Fruit fly (Drosophila melanogaster) whole organism, embryonic: ENCODE data around the gene CG10301.

ENCODE experiments used
- Ada2b ChIP-seq: fragments of 200-800 bp; sonication (Bioruptor generic); IDR thresholded peaks from 2 replicates; pipeline ENCODE4 v1.3.6; 2022; ENCODE audit warnings: missing biosample characterization, missing genetic modification characterization
- Asciz ChIP-seq: fragments of 200-800 bp; sonication (Bioruptor generic); optimal IDR thresholded peaks from 2 replicates; lab custom pipeline; 2017; ENCODE audit warnings: missing biosample characterization, mild to moderate bottlenecking, missing genetic modification characterization, missing genetic modification reagents
- CG10147 ChIP-seq: fragments of 200-800 bp; sonication (Bioruptor generic); optimal IDR thresholded peaks from 2 replicates; lab custom pipeline; 2019; ENCODE audit warnings: missing biosample characterization, mild to moderate bottlenecking, missing genetic modification characterization, moderate library complexity
- CG10565 ChIP-seq: fragments of 200-800 bp; sonication (Bioruptor generic); optimal IDR thresholded peaks from 3 replicates; lab custom pipeline; 2016; ENCODE audit warnings: missing biosample characterization, mild to moderate bottlenecking, missing genetic modification characterization
- CG10979 ChIP-seq: fragments of 200-800 bp; sonication (Bioruptor generic); optimal IDR thresholded peaks from 2 replicates; lab custom pipeline; 2018; ENCODE audit warnings: missing biosample characterization, mild to moderate bottlenecking, missing genetic modification characterization, moderate library complexity
- CG12155 ChIP-seq: fragments of 200-800 bp; sonication (Bioruptor generic); optimal IDR thresholded peaks from 3 replicates; lab custom pipeline; 2016; ENCODE audit warnings: missing biosample characterization, missing genetic modification characterization
- CG1233 ChIP-seq: fragments of 200-800 bp; sonication (Bioruptor generic); optimal IDR thresholded peaks from 4 replicates; lab custom pipeline; 2018; ENCODE audit warnings: missing biosample characterization, mild to moderate bottlenecking, missing genetic modification characterization
- CG13424 ChIP-seq: fragments of 200-800 bp; sonication (Bioruptor generic); optimal IDR thresholded peaks from 2 replicates; lab custom pipeline; 2019; ENCODE audit warnings: missing biosample characterization, mild to moderate bottlenecking, missing genetic modification characterization, moderate library complexity
- CG14441 ChIP-seq: fragments of 200-800 bp; sonication (Bioruptor generic); IDR thresholded peaks from 2 replicates; pipeline ENCODE4 v1.3.6; 2022; ENCODE audit warnings: missing biosample characterization, missing genetic modification characterization
- CG15696 ChIP-seq: fragments of 200-800 bp; sonication (Bioruptor generic); optimal IDR thresholded peaks from 2 replicates; lab custom pipeline; 2019; ENCODE audit warnings: missing biosample characterization, mild to moderate bottlenecking, missing genetic modification characterization, moderate library complexity
- CG17912 ChIP-seq: fragments of 200-800 bp; sonication (Bioruptor generic); optimal IDR thresholded peaks from 2 replicates; lab custom pipeline; 2018; ENCODE audit warnings: missing biosample characterization, mild to moderate bottlenecking, missing genetic modification characterization
- CG32767 ChIP-seq: fragments of 200-800 bp; sonication (Bioruptor generic); IDR thresholded peaks from 2 replicates; pipeline ENCODE4 v1.3.6; 2022; ENCODE audit warnings: missing biosample characterization, missing genetic modification characterization
- CG34422 ChIP-seq: fragments of 200-800 bp; sonication (Bioruptor generic); IDR thresholded peaks from 3 replicates; pipeline ENCODE4 v1.3.6; 2022; ENCODE audit warnings: missing biosample characterization, missing genetic modification characterization
- CG3726 ChIP-seq: fragments of 200-800 bp; sonication (Bioruptor generic); IDR thresholded peaks from 3 replicates; pipeline ENCODE4, ENCODE4 v1.3.6; 2022; ENCODE audit warnings: missing biosample characterization, missing genetic modification characterization
- CG4404 ChIP-seq: fragments of 200-800 bp; sonication (Bioruptor generic); IDR thresholded peaks from 2 replicates; pipeline ENCODE4 v1.3.6; 2022; ENCODE audit warnings: missing biosample characterization, missing genetic modification characterization
- CG6765 ChIP-seq: fragments of 200-800 bp; sonication (Bioruptor generic); optimal IDR thresholded peaks from 3 replicates; lab custom pipeline; 2017; ENCODE audit warnings: missing biosample characterization, mild to moderate bottlenecking, missing genetic modification characterization
- CG6791 ChIP-seq: fragments of 200-800 bp; sonication (Bioruptor generic); IDR thresholded peaks from 3 replicates; pipeline ENCODE4 v1.3.6; 2022; ENCODE audit warnings: missing biosample characterization, missing genetic modification characterization; ENCODE audit not compliant: partially characterized antibody
- CG7839 ChIP-seq: fragments of 200-800 bp; sonication (Bioruptor generic); optimal IDR thresholded peaks from 3 replicates; lab custom pipeline; 2018; ENCODE audit warnings: missing biosample characterization, mild to moderate bottlenecking, missing genetic modification characterization, moderate library complexity
- CG8290 ChIP-seq, 3 experiments: fragments of 200-800 bp; sonication (Bioruptor generic); optimal IDR thresholded peaks; 2 replicates each; lab custom pipeline; 2016 to 2019; ENCODE audit warnings: missing biosample characterization in 3 of 3, missing genetic modification characterization in 3 of 3, mild to moderate bottlenecking in 2 of 3, moderate library complexity in 1 of 3
- CG8388 ChIP-seq: fragments of 200-800 bp; sonication (Bioruptor generic); optimal IDR thresholded peaks from 2 replicates; lab custom pipeline; 2019; ENCODE audit warnings: missing biosample characterization, mild to moderate bottlenecking, missing genetic modification characterization, moderate library complexity
- CG8765 ChIP-seq: fragments of 200-800 bp; sonication (Bioruptor generic); IDR thresholded peaks from 2 replicates; pipeline ENCODE4 v1.3.6; 2022; ENCODE audit warnings: missing biosample characterization, missing genetic modification characterization
- CG9215 ChIP-seq: fragments of 200-800 bp; sonication (Bioruptor generic); IDR thresholded peaks from 2 replicates; pipeline ENCODE4 v1.3.6; 2022; ENCODE audit warnings: missing biosample characterization, missing genetic modification characterization
- CHES-1-like ChIP-seq: fragments of 200-800 bp; sonication (Bioruptor generic); optimal IDR thresholded peaks from 2 replicates; lab custom pipeline; 2016; ENCODE audit warnings: missing biosample characterization, missing genetic modification characterization
- CrebB ChIP-seq: fragments of 200-800 bp; sonication (Bioruptor generic); optimal IDR thresholded peaks from 3 replicates; lab custom pipeline; 2018; ENCODE audit warnings: missing biosample characterization, mild to moderate bottlenecking, missing genetic modification characterization
- Dp ChIP-seq: fragments of 200-800 bp; sonication (Bioruptor generic); optimal IDR thresholded peaks from 2 replicates; lab custom pipeline; 2018; ENCODE audit warnings: missing biosample characterization, mild to moderate bottlenecking, missing genetic modification characterization, moderate library complexity
- Hand ChIP-seq: fragments of 200-800 bp; sonication (Bioruptor generic); optimal IDR thresholded peaks from 2 replicates; lab custom pipeline; 2017; ENCODE audit warnings: mild to moderate bottlenecking, missing biosample characterization, missing genetic modification reagents, missing genetic modification characterization
- Nf-YA ChIP-seq: fragments of 200-800 bp; sonication (Bioruptor generic); IDR thresholded peaks from 2 replicates; pipeline ENCODE4 v1.3.6; 2022; ENCODE audit warnings: missing biosample characterization, missing genetic modification characterization
- Taf1 ChIP-seq: fragments of 200-800 bp; sonication (Bioruptor generic); IDR thresholded peaks from 2 replicates; pipeline ENCODE4 v1.3.6; 2022; ENCODE audit warnings: missing biosample characterization, missing genetic modification characterization
- YL-1 ChIP-seq: fragments of 200-800 bp; sonication (Bioruptor generic); optimal IDR thresholded peaks from 3 replicates; lab custom pipeline; 2017; ENCODE audit warnings: missing biosample characterization, mild to moderate bottlenecking, missing genetic modification characterization
- chm ChIP-seq: fragments of 200-800 bp; sonication (Bioruptor generic); IDR thresholded peaks from 2 replicates; pipeline ENCODE4 v1.3.6; 2022; ENCODE audit warnings: missing biosample characterization, missing genetic modification characterization
- crc ChIP-seq: fragments of 200-800 bp; sonication (Bioruptor generic); optimal IDR thresholded peaks from 2 replicates; lab custom pipeline; 2016; ENCODE audit warnings: missing biosample characterization, missing genetic modification characterization
- dimm ChIP-seq: fragments of 200-800 bp; sonication (Bioruptor generic); IDR thresholded peaks from 2 replicates; pipeline ENCODE4 v1.3.6; 2022; ENCODE audit warnings: missing biosample characterization, missing genetic modification characterization
- emc ChIP-seq: fragments of 200-800 bp; sonication (Bioruptor generic); optimal IDR thresholded peaks from 2 replicates; lab custom pipeline; 2016; ENCODE audit warnings: missing biosample characterization, missing genetic modification characterization
- gem ChIP-seq: fragments of 200-800 bp; sonication (Bioruptor generic); optimal IDR thresholded peaks from 2 replicates; lab custom pipeline; 2019; ENCODE audit warnings: missing biosample characterization, mild to moderate bottlenecking, missing genetic modification characterization, moderate library complexity
- grn ChIP-seq: fragments of 200-800 bp; sonication (Bioruptor generic); optimal IDR thresholded peaks from 3 replicates; lab custom pipeline; 2017; ENCODE audit warnings: missing biosample characterization, missing genetic modification characterization
- jumu ChIP-seq: fragments of 200-800 bp; sonication (Bioruptor generic); optimal IDR thresholded peaks from 3 replicates; lab custom pipeline; 2016; ENCODE audit warnings: missing biosample characterization, missing genetic modification characterization
- klu ChIP-seq: fragments of 200-800 bp; sonication (Bioruptor generic); IDR thresholded peaks from 2 replicates; pipeline ENCODE4 v1.3.6; 2022; ENCODE audit warnings: missing biosample characterization, missing genetic modification characterization
- kni ChIP-seq: fragments of 200-800 bp; sonication (Bioruptor generic); optimal IDR thresholded peaks from 3 replicates; lab custom pipeline; 2017; ENCODE audit warnings: mild to moderate bottlenecking, missing biosample characterization, missing genetic modification reagents, missing genetic modification characterization
- lbe ChIP-seq: fragments of 200-800 bp; sonication (Bioruptor generic); optimal IDR thresholded peaks from 2 replicates; lab custom pipeline; 2016; ENCODE audit warnings: missing biosample characterization, mild to moderate bottlenecking, missing genetic modification characterization
- lov ChIP-seq, 2 experiments: fragments of 200-800 bp in 1 of 2; fragments of >200 bp in 1 of 2; sonication (Bioruptor generic) in 1 of 2; IDR thresholded peaks in 1 of 2; optimal IDR thresholded peaks in 1 of 2; 2 replicates in 1 of 2; 3 replicates in 1 of 2; pipeline versions ENCODE4 v1.3.6 to Lab custom; 2017 to 2022; ENCODE audit warnings: missing biosample characterization in 1 of 2, missing genetic modification characterization in 1 of 2
- nmo ChIP-seq: fragments of 200-800 bp; sonication (Bioruptor generic); optimal IDR thresholded peaks from 2 replicates; lab custom pipeline; 2018; ENCODE audit warnings: missing biosample characterization, mild to moderate bottlenecking, missing genetic modification characterization, moderate library complexity
- pb ChIP-seq: fragments of 200-800 bp; sonication (Bioruptor generic); optimal IDR thresholded peaks from 3 replicates; lab custom pipeline; 2016; ENCODE audit warnings: missing biosample characterization, missing genetic modification characterization
- peb ChIP-seq: fragments of 200-800 bp; sonication (Bioruptor generic); IDR thresholded peaks from 2 replicates; pipeline ENCODE4 v1.3.6; 2022; ENCODE audit warnings: missing biosample characterization, missing genetic modification characterization
- pfk ChIP-seq: fragments of 200-800 bp; sonication (Bioruptor generic); optimal IDR thresholded peaks from 2 replicates; lab custom pipeline; 2018; ENCODE audit warnings: missing biosample characterization, mild to moderate bottlenecking, missing genetic modification characterization, moderate library complexity
- pnt ChIP-seq: fragments of 200-800 bp; sonication (Bioruptor generic); optimal IDR thresholded peaks from 3 replicates; lab custom pipeline; 2016; ENCODE audit warnings: missing biosample characterization, missing genetic modification characterization
- run ChIP-seq: fragments of 200-800 bp; sonication (Bioruptor generic); optimal IDR thresholded peaks from 3 replicates; lab custom pipeline; 2018; ENCODE audit warnings: missing biosample characterization, mild to moderate bottlenecking, missing genetic modification characterization
- sob ChIP-seq: fragments of 200-800 bp; sonication (Bioruptor generic); IDR thresholded peaks from 2 replicates; pipeline ENCODE4 v1.3.6; 2022; ENCODE audit warnings: missing biosample characterization, missing genetic modification characterization
- ssp ChIP-seq: fragments of 200-800 bp; sonication (Bioruptor generic); IDR thresholded peaks from 2 replicates; pipeline ENCODE4 v1.3.6; 2022; ENCODE audit warnings: missing biosample characterization, missing genetic modification characterization
- stwl ChIP-seq: fragments of 200-800 bp; sonication (Bioruptor generic); optimal IDR thresholded peaks from 3 replicates; lab custom pipeline; 2018; ENCODE audit warnings: missing biosample characterization, mild to moderate bottlenecking, missing genetic modification characterization, moderate library complexity
- toy ChIP-seq: fragments of 200-800 bp; sonication (Bioruptor generic); IDR thresholded peaks from 2 replicates; pipeline ENCODE4 v1.3.6; 2022; ENCODE audit warnings: missing biosample characterization, missing genetic modification characterization

CG10301 gene

dm6 chr3R:23679911-23680336 lies 30.0 kb upstream of the CG10301 start, which contains the start of gene eIF3d1 (continued):
- TF ChIP-seq CG10979 (no peak), CG4404 (GFP tag; lab: Robert Waterston, UW) (no peak), CG1233 (GFP tag; lab: Kevin White, UChicago) (no peak), pfk (GFP tag; lab: Kevin White, UChicago) (no peak), Hand (no peak), CG3726 (no peak), grn (GFP tag; lab: Kevin White, UChicago) (no peak), klu (no peak), CG6765 (GFP tag; lab: Kevin White, UChicago) (no peak), run (tag; lab: Kevin White, UChicago) (no peak), CG17912 (no peak), CG10565 (GFP tag; lab: Kevin White, UChicago) (no peak), CG10147 (GFP tag; lab: Kevin White, UChicago) (no peak), CG6791 (GFP tag; lab: Robert Waterston, UW) (peak; percentile 57; the same call in 2 of the 3 replicates), nmo (GFP tag; lab: Kevin White, UChicago) (peak; percentile 46), emc (GFP tag; lab: Kevin White, UChicago) (no peak), Ada2b (no peak), CG15696 (tag; lab: Kevin White, UChicago) (no peak), CrebB (tag; lab: Kevin White, UChicago) (no peak), CG13424 (tag; lab: Kevin White, UChicago) (no peak), YL-1 (GFP tag; lab: Kevin White, UChicago) (peak; percentile 90), CG34422 (GFP tag; lab: Robert Waterston, UW) (peak; percentile 74; the same call in 2 of the 3 replicates), CHES-1-like (GFP tag; lab: Kevin White, UChicago) (peak; percentile 64), gem (tag; lab: Kevin White, UChicago) (no peak), chm (GFP tag; lab: Robert Waterston, UW) (0 out of 2 replicates have a peak, but pooled peaks have one; percentile 37), toy (no peak), CG8388 (GFP tag; lab: Kevin White, UChicago) (no peak), kni (GFP tag; lab: Kevin White, UChicago) (peak; percentile 90), dimm (no peak), CG32767 (0 out of 2 replicates have a peak, but pooled peaks have one; percentile 17), lbe (no peak), lov (optimal IDR thresholded peaks at IDR 0.05; lab: Kevin White, UChicago) (no peak), lov (GFP tag; IDR thresholded peaks at IDR 0.05; lab: Robert Waterston, UW) (no peak), stwl (tag; lab: Kevin White, UChicago) (peak; percentile 76), CG8765 (GFP tag; lab: Robert Waterston, UW) (0 out of 2 replicates have a peak, but pooled peaks have one; percentile 27), Taf1 (GFP tag; lab: Robert Waterston, UW) (no peak), CG12155 (peak; percentile 44), pnt (GFP tag; lab: Kevin White, UChicago) (peak; percentile 6), crc (no peak), CG7839 (tag; lab: Kevin White, UChicago) (no peak), ssp (no peak), CG14441 (peak; percentile 17; the same call in 1 of the 2 replicates), Nf-YA (GFP tag; lab: Robert Waterston, UW) (no peak), CG9215 (GFP tag; lab: Robert Waterston, UW) (no peak), sob (GFP tag; lab: Robert Waterston, UW) (no peak), Dp (GFP tag; lab: Kevin White, UChicago) (peak; percentile 98), peb (no peak), jumu (GFP tag; lab: Kevin White, UChicago) (no peak), pb (GFP tag; lab: Kevin White, UChicago) (no peak), CG8290 (GFP tag; optimal IDR thresholded peaks at IDR 0.05; lab: Kevin White, UChicago) (peak; percentile 12), CG8290 (tag; optimal IDR thresholded peaks at IDR 0.05; lab: Kevin White, UChicago) (no peak), Asciz (GFP tag; lab: Kevin White, UChicago) (no peak)
